Worm (Caenorhabditis elegans): ENCODE results near the gene Y110A2AL.6.

Y110A2AL.6 gene

ce11 chrII:2885518-2886449, 44.4 kb upstream of the Y110A2AL.6 start:
- TF ChIP-seq lin-32 (GFP tag; optimal IDR thresholded peaks at IDR 0.05) (no peak), M03D4.4 (tag; optimal IDR thresholded peaks at IDR 0.05) (no peak), ceh-83 (GFP tag; optimal IDR thresholded peaks at IDR 0.05) (no peak), sem-2 (GFP tag; optimal IDR thresholded peaks at IDR 0.05) (no peak)

DNA sequence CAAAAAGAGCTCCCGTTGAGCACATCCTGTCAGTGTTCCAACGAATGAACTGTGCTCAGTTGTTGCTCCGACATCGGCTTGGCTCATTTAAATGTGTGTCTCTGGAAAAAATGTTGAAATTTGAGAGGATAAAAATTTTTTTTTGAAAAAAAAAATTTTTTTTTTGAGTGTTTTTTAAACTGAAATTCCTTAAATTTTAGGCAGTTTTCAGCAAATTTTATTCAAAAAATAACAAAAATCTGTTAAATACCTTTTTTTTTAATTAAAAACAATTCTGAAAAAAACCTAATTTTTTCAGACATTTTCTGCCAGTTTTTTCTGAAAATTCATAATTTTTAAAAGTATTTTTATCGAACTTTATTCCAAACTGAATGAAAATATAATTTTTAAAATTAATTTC, 43.4 kb upstream of the Y110A2AL.6 start, which contains the start of gene pigw-1:
pigw-1 (minus strand) TSS at position 101 of the 400 bp plus-strand sequence.
- TF ChIP-seq M03D4.4 (tag; optimal IDR thresholded peaks at IDR 0.05) (no peak), ham-2 (GFP tag; optimal IDR thresholded peaks at IDR 0.05) (no peak), ceh-43 (GFP tag; optimal IDR thresholded peaks at IDR 0.05) (no peak), unc-39 (tag; optimal IDR thresholded peaks at IDR 0.05) (no peak), lsy-2 (tag; optimal IDR thresholded peaks at IDR 0.05) (no peak), blmp-1 (tag; optimal IDR thresholded peaks at IDR 0.05) (no peak), nhr-28 (tag; optimal IDR thresholded peaks at IDR 0.05) (no peak), ces-1 (GFP tag; optimal IDR thresholded peaks at IDR 0.05) (no peak), flh-1 (GFP tag; optimal IDR thresholded peaks at IDR 0.05) (no peak), lin-32 (GFP tag; optimal IDR thresholded peaks at IDR 0.05) (no peak), sem-2 (GFP tag; optimal IDR thresholded peaks at IDR 0.05) (no peak), hlh-1 (tag; optimal IDR thresholded peaks at IDR 0.05) (no peak), nhr-76 (tag; optimal IDR thresholded peaks at IDR 0.05) (no peak)

DNA sequence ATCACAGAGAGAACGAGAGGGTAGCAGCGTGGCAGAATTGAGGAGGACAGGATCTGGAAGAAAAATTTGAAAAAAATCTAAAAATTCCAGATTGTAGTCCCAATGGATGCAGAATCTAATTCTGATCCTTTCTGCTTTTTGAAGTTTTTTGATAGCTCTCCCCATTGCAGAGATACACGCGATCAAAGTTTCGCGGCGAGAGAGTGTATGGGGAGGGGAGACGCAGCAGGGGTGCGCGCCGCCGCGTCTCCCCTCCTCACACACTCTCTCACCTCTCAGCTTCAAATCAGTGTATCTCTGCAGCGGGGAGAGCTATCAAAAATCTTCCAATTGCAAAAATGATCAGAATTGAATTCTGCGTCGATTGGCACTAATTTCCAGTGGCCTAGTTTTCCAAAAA, 39.7 kb upstream of the Y110A2AL.6 start:
- TF ChIP-seq nhr-76 (tag; optimal IDR thresholded peaks at IDR 0.05) (no peak), hlh-1 (tag; optimal IDR thresholded peaks at IDR 0.05) (no peak), bed-3 (GFP tag; optimal IDR thresholded peaks at IDR 0.05) (no peak)

DNA sequence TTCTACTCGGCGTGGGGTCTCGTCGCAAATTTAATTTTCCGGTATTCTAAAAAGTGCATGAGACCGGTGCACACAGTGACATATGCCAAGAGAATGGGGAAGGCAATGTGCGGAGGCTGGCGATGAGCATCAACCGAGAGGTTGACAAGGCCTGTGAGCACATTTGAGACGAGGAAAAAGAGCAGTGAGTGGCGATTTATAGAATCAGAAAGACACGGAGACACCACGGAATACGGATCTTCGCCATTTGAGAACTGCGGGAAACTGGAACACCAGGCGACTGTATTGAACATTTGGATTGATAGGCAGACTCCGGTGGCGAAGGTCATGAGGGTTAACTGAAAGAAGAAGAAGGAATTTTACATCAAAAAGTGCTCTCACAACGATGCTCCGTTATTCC, 37.5 kb upstream of the Y110A2AL.6 start:
- TF ChIP-seq tbx-8 (GFP tag; optimal IDR thresholded peaks at IDR 0.05), result no peak
- TF ChIP-seq bed-3 (GFP tag; optimal IDR thresholded peaks at IDR 0.05), result no peak
- no peak for TF ChIP-seq snpc-4 (tag; optimal IDR thresholded peaks at IDR 0.05)
- no peak for TF ChIP-seq mab-5 (tag; optimal IDR thresholded peaks at IDR 0.05)
- no peak for TF ChIP-seq ceh-83 (GFP tag; optimal IDR thresholded peaks at IDR 0.05)
- TF ChIP-seq M03D4.4 (tag; optimal IDR thresholded peaks at IDR 0.05), result no peak
- TF ChIP-seq flh-1 (GFP tag; optimal IDR thresholded peaks at IDR 0.05), result no peak
- no peak for TF ChIP-seq nhr-76 (tag; optimal IDR thresholded peaks at IDR 0.05)
- no peak for TF ChIP-seq ztf-11 (tag; optimal IDR thresholded peaks at IDR 0.05)
- no peak for TF ChIP-seq mls-2 (tag; optimal IDR thresholded peaks at IDR 0.05)
- no peak for TF ChIP-seq ceh-39 (tag; optimal IDR thresholded peaks at IDR 0.05)
- TF ChIP-seq unc-62 (GFP tag; optimal IDR thresholded peaks at IDR 0.05), result no peak

DNA sequence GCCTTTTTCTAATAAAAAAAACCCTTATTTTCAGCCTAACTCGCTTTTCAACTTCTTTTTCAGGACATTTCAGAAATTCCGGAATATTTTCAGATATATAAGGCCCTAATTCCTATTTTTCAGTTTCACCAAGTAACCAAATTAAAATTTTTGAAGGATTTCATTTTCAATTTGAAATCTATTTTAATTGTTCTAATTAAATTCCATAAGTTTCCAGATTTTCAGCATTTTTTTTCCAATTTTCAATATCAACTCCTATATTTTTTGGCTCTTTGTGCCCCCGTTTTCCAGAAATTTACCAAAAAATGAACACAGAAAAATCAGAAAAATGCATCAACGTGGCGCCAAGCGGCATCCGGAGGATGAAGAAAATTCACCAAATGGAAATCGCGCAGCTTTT, 33.4 kb upstream of the Y110A2AL.6 start, which contains the start of gene Y110A2AL.1:
Y110A2AL.1 (plus strand) TSS at position 301 of the 400 bp plus-strand sequence.
- TF ChIP-seq zip-8 (tag; optimal IDR thresholded peaks at IDR 0.05) (no peak), ceh-39 (tag; optimal IDR thresholded peaks at IDR 0.05) (no peak), ceh-83 (GFP tag; optimal IDR thresholded peaks at IDR 0.05) (no peak), tbx-8 (GFP tag; optimal IDR thresholded peaks at IDR 0.05) (no peak), unc-39 (tag; optimal IDR thresholded peaks at IDR 0.05) (no peak), mab-5 (tag; optimal IDR thresholded peaks at IDR 0.05) (no peak), flh-1 (GFP tag; optimal IDR thresholded peaks at IDR 0.05) (no peak), unc-62 (GFP tag; optimal IDR thresholded peaks at IDR 0.05) (no peak), drap-1 (GFP tag; optimal IDR thresholded peaks at IDR 0.05) (no peak), mls-2 (tag; optimal IDR thresholded peaks at IDR 0.05) (no peak), bed-3 (GFP tag; optimal IDR thresholded peaks at IDR 0.05) (no peak), ceh-43 (GFP tag; optimal IDR thresholded peaks at IDR 0.05) (no peak), elt-1 (tag; optimal IDR thresholded peaks at IDR 0.05; ENCODE audit: borderline replicate concordance, insufficient read depth) (no peak), M03D4.4 (tag; optimal IDR thresholded peaks at IDR 0.05) (no peak)

DNA sequence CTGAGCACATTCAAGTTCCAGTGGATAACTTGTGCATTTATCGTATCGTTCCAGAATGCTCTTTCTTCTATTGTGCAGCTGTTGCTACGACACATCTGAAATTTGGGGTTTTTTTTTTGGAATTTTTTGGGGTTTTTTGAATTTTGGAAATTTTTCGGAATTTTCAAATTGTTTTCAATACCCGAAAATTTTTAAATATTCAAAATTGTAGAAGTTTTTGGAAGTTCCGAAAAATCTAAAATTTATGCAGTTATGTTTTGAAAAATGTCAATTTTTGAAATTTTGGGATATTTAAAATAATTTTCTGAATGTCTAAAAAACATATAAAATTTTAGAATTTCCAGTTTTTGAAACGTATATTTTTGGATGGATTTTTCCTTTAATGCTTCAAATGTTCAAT, 30.4 kb upstream of the Y110A2AL.6 start, which contains the start of gene Y110A2AL.10:
Y110A2AL.10 (minus strand) TSS at position 101 of the 400 bp plus-strand sequence.
- TF ChIP-seq sem-2 (GFP tag; optimal IDR thresholded peaks at IDR 0.05), result no peak

Measured in whole organism, mixed stage, embryonic.